Worm (Caenorhabditis elegans) whole organism, L1 larva: ENCODE results near the gene gld-3.

ENCODE experiments used
- ceh-90 ChIP-seq: sonication (generic microtip); optimal IDR thresholded peaks from 2 replicates; lab custom pipeline; 2016; ENCODE audit warnings: missing genetic modification characterization, missing compliant biosample characterization
- egl-27 ChIP-seq, 2 experiments: fragments of 150-350 bp in 1 of 2; sonication (generic microtip); optimal IDR thresholded peaks; 3 replicates each; lab custom pipeline; 2017 to 2018; ENCODE audit warnings: missing biosample characterization in 2 of 2, missing genetic modification characterization in 2 of 2, missing genetic modification reagents in 2 of 2
- lin-15B ChIP-seq: fragments of 150-350 bp; sonication (generic microtip); optimal IDR thresholded peaks from 3 replicates; lab custom pipeline; 2014; ENCODE audit warnings: missing biosample characterization, missing genetic modification characterization
- lsy-2 ChIP-seq, 2 experiments: fragments of 150-350 bp; optimal IDR thresholded peaks; 2 replicates each; lab custom pipeline; 2014; ENCODE audit warnings: missing biosample characterization in 2 of 2, missing genetic modification characterization in 2 of 2
- rnt-1 ChIP-seq: sonication (generic microtip); optimal IDR thresholded peaks from 2 replicates; lab custom pipeline; 2016; ENCODE audit warnings: mild to moderate bottlenecking, missing genetic modification characterization, moderate library complexity, missing compliant biosample characterization

- TF ChIP-seq egl-27 (tag; optimal IDR thresholded peaks at IDR 0.05; lab: Kevin White, UChicago), result no peak
- no peak for TF ChIP-seq lin-15B (tag; lab: Kevin White, UChicago)
- TF ChIP-seq rnt-1, result no peak
- TF ChIP-seq lsy-2 (tag; optimal IDR thresholded peaks at IDR 0.05; lab: Kevin White, UChicago), result no peak
- no peak for TF ChIP-seq ceh-90 (tag; lab: Kevin White, UChicago)
These were observed 22.5 kb upstream of the gld-3 start, which contains the start of gene F10E7.9 for ce11 chrII:7109956-7110355.
